ENCODE assay signal across 6 worm cellular contexts in genomic region chrV:10802060-10802459, ce11.
A peak's percentile ranks its signal among the peaks of the same experiment; 100 is the strongest.
TF ChIP-seq lines count a peak whose summit lies in the region.

No protein-coding gene starts in this region.

TF ChIP-seq in whole organism, L1 larva, 84 proteins besides CTCF, POLR2A, EP300 and RAD21:
- no peak for TF ChIP-seq sup-37 (GFP tag; optimal IDR thresholded peaks at IDR 0.05; lab: Kevin White, UChicago)
- peak; percentile 47 for TF ChIP-seq nhr-71 (tag; optimal IDR thresholded peaks at IDR 0.05; lab: Kevin White, UChicago)
- TF ChIP-seq nhr-90 (tag; optimal IDR thresholded peaks at IDR 0.05; lab: Kevin White, UChicago; ENCODE audit: poor library complexity), result peak; percentile 41
- no peak for TF ChIP-seq fkh-8 (tag; optimal IDR thresholded peaks at IDR 0.05; lab: Kevin White, UChicago)
- TF ChIP-seq lin-35 (GFP tag; optimal IDR thresholded peaks at IDR 0.05; lab: Kevin White, UChicago), result peak in 1 of 2 experiments; percentile 12
- peak; percentile 10 for TF ChIP-seq nhr-20 (tag; optimal IDR thresholded peaks at IDR 0.05; lab: Kevin White, UChicago)
- no peak for TF ChIP-seq C16A3.4 (tag; optimal IDR thresholded peaks at IDR 0.05; lab: Kevin White, UChicago)
- no peak for TF ChIP-seq tlp-1 (tag; optimal IDR thresholded peaks at IDR 0.05; lab: Kevin White, UChicago)
- peak; percentile 98 for TF ChIP-seq elt-2 (tag; optimal IDR thresholded peaks at IDR 0.05; lab: Kevin White, UChicago)
- TF ChIP-seq rnt-1 (tag; optimal IDR thresholded peaks at IDR 0.05; lab: Kevin White, UChicago), result no peak
- TF ChIP-seq ceh-63 (GFP tag; optimal IDR thresholded peaks at IDR 0.05; lab: Kevin White, UChicago), result no peak
- TF ChIP-seq pqm-1 (tag; optimal IDR thresholded peaks at IDR 0.05; lab: Kevin White, UChicago), result peak; percentile 76
- TF ChIP-seq sox-4 (tag; optimal IDR thresholded peaks at IDR 0.05; lab: Kevin White, UChicago), result no peak
- no peak for TF ChIP-seq isw-1 (GFP tag; IDR thresholded peaks at IDR 0.05; lab: Robert Waterston, UW)

TF ChIP-seq in whole organism, L2 larva, 48 proteins besides CTCF, POLR2A, EP300 and RAD21 (continues in another document):
- TF ChIP-seq mdl-1 (tag; optimal IDR thresholded peaks at IDR 0.05; lab: Kevin White, UChicago) (peak in 1 of 2 experiments; percentile 18), sma-9 (GFP tag; optimal IDR thresholded peaks at IDR 0.05; lab: Kevin White, UChicago) (peak; percentile 85), sma-9 (tag; optimal IDR thresholded peaks at IDR 0.05; lab: Kevin White, UChicago) (no peak), nhr-77 (tag; optimal IDR thresholded peaks at IDR 0.05; lab: Kevin White, UChicago) (no peak), unc-55 (GFP tag; optimal IDR thresholded peaks at IDR 0.05; lab: Kevin White, UChicago) (no peak), fos-1 (tag; optimal IDR thresholded peaks at IDR 0.05; lab: Kevin White, UChicago) (peak; percentile 74), nhr-11 (tag; optimal IDR thresholded peaks at IDR 0.05; lab: Kevin White, UChicago) (no peak), gmeb-1 (tag; optimal IDR thresholded peaks at IDR 0.05; lab: Kevin White, UChicago) (peak; percentile 1), sma-3 (GFP tag; optimal IDR thresholded peaks at IDR 0.05; lab: Kevin White, UChicago) (peak; percentile 19), F13H6.1 (tag; optimal IDR thresholded peaks at IDR 0.05; lab: Kevin White, UChicago) (peak; percentile 10), ztf-11 (tag; optimal IDR thresholded peaks at IDR 0.05; lab: Kevin White, UChicago) (no peak), Y55F3AM.14 (GFP tag; optimal IDR thresholded peaks at IDR 0.05; lab: Kevin White, UChicago) (no peak), snpc-4 (tag; optimal IDR thresholded peaks at IDR 0.05; lab: Kevin White, UChicago) (no peak), crh-2 (tag; optimal IDR thresholded peaks at IDR 0.05; lab: Kevin White, UChicago) (peak; percentile 85), peb-1 (tag; optimal IDR thresholded peaks at IDR 0.05; lab: Kevin White, UChicago) (no peak), ama-1 (optimal IDR thresholded peaks at IDR 0.05; lab: Kevin White, UChicago) (no peak)

TF ChIP-seq in whole organism, L3 larva, 47 proteins besides CTCF, POLR2A, EP300 and RAD21 (continues in another document):
- TF ChIP-seq ama-1 (optimal IDR thresholded peaks at IDR 0.05; lab: Kevin White, UChicago) (no peak), nhr-23 (tag; optimal IDR thresholded peaks at IDR 0.05; lab: Kevin White, UChicago) (no peak), elt-2 (tag; optimal IDR thresholded peaks at IDR 0.05; lab: Kevin White, UChicago) (peak; percentile 98), mml-1 (tag; optimal IDR thresholded peaks at IDR 0.05; lab: Kevin White, UChicago) (no peak), jun-1 (tag; optimal IDR thresholded peaks at IDR 0.05; lab: Kevin White, UChicago) (peak; percentile 52), skn-1 (tag; optimal IDR thresholded peaks at IDR 0.05; lab: Kevin White, UChicago) (no peak), tbx-2 (tag; optimal IDR thresholded peaks at IDR 0.05; lab: Kevin White, UChicago) (no peak), aly-2 (tag; optimal IDR thresholded peaks at IDR 0.05; lab: Kevin White, UChicago) (no peak), nhr-11 (tag; optimal IDR thresholded peaks at IDR 0.05; lab: Kevin White, UChicago) (no peak), ceh-16 (tag; optimal IDR thresholded peaks at IDR 0.05; lab: Kevin White, UChicago) (no peak), fos-1 (tag; optimal IDR thresholded peaks at IDR 0.05; lab: Kevin White, UChicago) (no peak), zag-1 (tag; optimal IDR thresholded peaks at IDR 0.05; lab: Kevin White, UChicago) (no peak), pha-4 (tag; optimal IDR thresholded peaks at IDR 0.05; lab: Kevin White, UChicago) (peak; percentile 62), egl-5 (tag; optimal IDR thresholded peaks at IDR 0.05; lab: Kevin White, UChicago) (no peak), nhr-12 (tag; optimal IDR thresholded peaks at IDR 0.05; lab: Kevin White, UChicago) (no peak), elt-3 (tag; optimal IDR thresholded peaks at IDR 0.05; lab: Kevin White, UChicago) (no peak), lin-39 (tag; optimal IDR thresholded peaks at IDR 0.05; lab: Kevin White, UChicago) (no peak), ceh-28 (tag; optimal IDR thresholded peaks at IDR 0.05; lab: Kevin White, UChicago) (no peak)

TF ChIP-seq in whole organism, L4 larva, 104 proteins besides CTCF, POLR2A, EP300 and RAD21 (continues in another document):
- peak; percentile 95 for TF ChIP-seq tra-1 (GFP tag; IDR thresholded peaks at IDR 0.05; lab: Robert Waterston, UW)
- TF ChIP-seq nhr-76 (tag; optimal IDR thresholded peaks at IDR 0.05; lab: Kevin White, UChicago), result no peak
- TF ChIP-seq pqm-1 (tag; optimal IDR thresholded peaks at IDR 0.05; lab: Kevin White, UChicago), result peak; percentile 67
- peak; percentile 69; the same call in 1 of the 2 replicates for TF ChIP-seq ceh-20 (GFP tag; IDR thresholded peaks at IDR 0.05; lab: Robert Waterston, UW)
- TF ChIP-seq nhr-48 (tag; optimal IDR thresholded peaks at IDR 0.05; lab: Kevin White, UChicago), result peak; percentile 83
- TF ChIP-seq php-3 (GFP tag; IDR thresholded peaks at IDR 0.05; lab: Robert Waterston, UW), result peak; percentile 96
- TF ChIP-seq snpc-1.2 (GFP tag; IDR thresholded peaks at IDR 0.05; lab: Robert Waterston, UW), result no peak
- peak; percentile 61 for TF ChIP-seq hlh-30 (tag; optimal IDR thresholded peaks at IDR 0.05; lab: Kevin White, UChicago; ENCODE audit: insufficient read depth)
- peak; percentile 70 for TF ChIP-seq nhr-77 (tag; optimal IDR thresholded peaks at IDR 0.05; lab: Kevin White, UChicago)
- peak; percentile 80; the same call in 1 of the 2 replicates for TF ChIP-seq saeg-2 (GFP tag; IDR thresholded peaks at IDR 0.05; lab: Robert Waterston, UW)
- TF ChIP-seq dmd-9 (GFP tag; IDR thresholded peaks at IDR 0.05; lab: Robert Waterston, UW), result no peak
- TF ChIP-seq dve-1 (tag; optimal IDR thresholded peaks at IDR 0.05; lab: Kevin White, UChicago; ENCODE audit: insufficient read depth), result peak; percentile 96
- no peak for TF ChIP-seq spr-3 (GFP tag; optimal IDR thresholded peaks at IDR 0.05; lab: Kevin White, UChicago)
- no peak for TF ChIP-seq daf-12 (tag; optimal IDR thresholded peaks at IDR 0.05; lab: Kevin White, UChicago)
- TF ChIP-seq Y75B8A.6 (GFP tag; IDR thresholded peaks at IDR 0.05; lab: Robert Waterston, UW), result no peak
- TF ChIP-seq nhr-28 (tag; optimal IDR thresholded peaks at IDR 0.05; lab: Kevin White, UChicago), result peak; percentile 82

TF ChIP-seq in whole organism, late embryonic, 69 proteins besides CTCF, POLR2A, EP300 and RAD21:
- no peak for TF ChIP-seq ceh-2 (tag; optimal IDR thresholded peaks at IDR 0.05; lab: Kevin White, UChicago)
- TF ChIP-seq elt-2 (tag; optimal IDR thresholded peaks at IDR 0.05; lab: Kevin White, UChicago), result peak; percentile 46
TF ChIP-seq in whole organism, late embryonic: peak in this region for 1.

TF ChIP-seq in whole organism, young adult, 124 proteins besides CTCF, POLR2A, EP300 and RAD21:
- TF ChIP-seq ceh-27 (GFP tag; optimal IDR thresholded peaks at IDR 0.05; lab: Kevin White, UChicago) (no peak), fkh-3 (tag; optimal IDR thresholded peaks at IDR 0.05; lab: Kevin White, UChicago) (no peak), tbp1 (GFP tag; optimal IDR thresholded peaks at IDR 0.05; lab: Kevin White, UChicago) (peak; percentile 40), nhr-179 (tag; optimal IDR thresholded peaks at IDR 0.05; lab: Kevin White, UChicago) (no peak), lin-35 (GFP tag; optimal IDR thresholded peaks at IDR 0.05; lab: Kevin White, UChicago) (no peak), nfyb-1 (GFP tag; IDR thresholded peaks at IDR 0.05; lab: Robert Waterston, UW) (0 out of 2 replicates have a peak, but pooled peaks have one; percentile 17), unc-62 (GFP tag; optimal IDR thresholded peaks at IDR 0.05; lab: Kevin White, UChicago) (peak; percentile 69), chd-7 (tag; optimal IDR thresholded peaks at IDR 0.05; lab: Kevin White, UChicago) (peak; percentile 8), lin-54 (GFP tag; optimal IDR thresholded peaks at IDR 0.05; lab: Kevin White, UChicago) (peak; percentile 41), ztf-28 (GFP tag; IDR thresholded peaks at IDR 0.05; lab: Robert Waterston, UW) (no peak), Y53G8AR.9 (GFP tag; conservative IDR thresholded peaks at IDR 0.05; lab: Robert Waterston, UW) (no peak), snpc-4 (GFP tag; optimal IDR thresholded peaks at IDR 0.05; lab: Kevin White, UChicago) (no peak), snpc-4 (tag; optimal IDR thresholded peaks at IDR 0.05; lab: Kevin White, UChicago) (peak in 1 of 4 experiments; percentile 16), pha-4 (tag; optimal IDR thresholded peaks at IDR 0.05; lab: Kevin White, UChicago) (peak; percentile 46), lsl-1 (GFP tag; optimal IDR thresholded peaks at IDR 0.05; lab: Kevin White, UChicago) (no peak), ztf-25 (GFP tag; IDR thresholded peaks at IDR 0.05; lab: Robert Waterston, UW) (no peak), let-607 (tag; optimal IDR thresholded peaks at IDR 0.05; lab: Kevin White, UChicago) (peak in 1 of 2 experiments; percentile 73), C17E4.6 (GFP tag; IDR thresholded peaks at IDR 0.05; lab: Robert Waterston, UW) (no peak), ztf-22 (GFP tag; optimal IDR thresholded peaks at IDR 0.05; lab: Kevin White, UChicago) (peak; percentile 90), atf-7 (tag; optimal IDR thresholded peaks at IDR 0.05; lab: Kevin White, UChicago) (peak; percentile 91), lin-26 (GFP tag; IDR thresholded peaks at IDR 0.05; lab: Robert Waterston, UW) (no peak), nhr-80 (tag; optimal IDR thresholded peaks at IDR 0.05; lab: Kevin White, UChicago) (peak; percentile 89), madf-10 (tag; optimal IDR thresholded peaks at IDR 0.05; lab: Kevin White, UChicago) (peak; percentile 46), ets-4 (GFP tag; optimal IDR thresholded peaks at IDR 0.05; lab: Kevin White, UChicago) (peak; percentile 24), cebp-1 (GFP tag; IDR thresholded peaks at IDR 0.05; lab: Robert Waterston, UW) (no peak), cebp-1 (tag; optimal IDR thresholded peaks at IDR 0.05; lab: Kevin White, UChicago) (peak; percentile 42)
